Worm (Caenorhabditis elegans): ENCODE results near the gene T06E6.10.

ce11 chrV:15454322-15454721 is 36.4 kb downstream of the T06E6.10 start:
- TF ChIP-seq nhr-237 (tag; optimal IDR thresholded peaks at IDR 0.05) (no peak), unc-62 (GFP tag; optimal IDR thresholded peaks at IDR 0.05) (no peak), elt-3 (tag; optimal IDR thresholded peaks at IDR 0.05) (no peak), lin-13 (tag; optimal IDR thresholded peaks at IDR 0.05) (no peak), pha-4 (tag; optimal IDR thresholded peaks at IDR 0.05) (no peak), ztf-11 (tag; optimal IDR thresholded peaks at IDR 0.05) (no peak), unc-120 (tag; optimal IDR thresholded peaks at IDR 0.05; ENCODE audit: poor library complexity, severe bottlenecking) (no peak), zip-8 (tag; optimal IDR thresholded peaks at IDR 0.05) (no peak), lsy-2 (tag; optimal IDR thresholded peaks at IDR 0.05) (no peak), mep-1 (tag; optimal IDR thresholded peaks at IDR 0.05) (no peak), nhr-28 (tag; optimal IDR thresholded peaks at IDR 0.05) (no peak), ham-2 (GFP tag; optimal IDR thresholded peaks at IDR 0.05) (no peak), ceh-43 (GFP tag; optimal IDR thresholded peaks at IDR 0.05) (no peak), snpc-4 (tag; optimal IDR thresholded peaks at IDR 0.05) (no peak)
